Worm (Caenorhabditis elegans) whole organism, young adult: ENCODE results near the gene F14D2.7.

ENCODE experiments used
- B0019.2 ChIP-seq: fragments of 200-800 bp; sonication (Bioruptor generic); conservative IDR thresholded peaks from 2 replicates; pipeline ENCODE4 v1.3.6; 2022; ENCODE audit warnings: missing genetic modification reagents, missing genetic modification characterization, missing compliant biosample characterization
- D2030.7 ChIP-seq: fragments of 200-800 bp; sonication (Bioruptor generic); IDR thresholded peaks from 2 replicates; pipeline ENCODE4 v1.3.6; 2022; ENCODE audit warnings: missing genetic modification reagents, missing genetic modification characterization, missing compliant biosample characterization
- F10E7.11 ChIP-seq: sonication (generic microtip); optimal IDR thresholded peaks from 2 replicates; lab custom pipeline; 2017; ENCODE audit warnings: mild to moderate bottlenecking, missing genetic modification characterization, moderate library complexity, missing compliant biosample characterization
- F22D6.2 ChIP-seq: sonication (generic microtip); optimal IDR thresholded peaks from 2 replicates; lab custom pipeline; 2016; ENCODE audit warnings: mild to moderate bottlenecking, missing genetic modification characterization, missing compliant biosample characterization
- F39B2.1 ChIP-seq: fragments of 200-800 bp; sonication (Bioruptor generic); IDR thresholded peaks from 2 replicates; pipeline ENCODE4 v1.3.6; 2022; ENCODE audit warnings: missing genetic modification reagents, missing genetic modification characterization, missing compliant biosample characterization
- F57C9.4 ChIP-seq: sonication (generic microtip); optimal IDR thresholded peaks from 2 replicates; lab custom pipeline; 2017; ENCODE audit warnings: mild to moderate bottlenecking, missing genetic modification characterization, missing compliant biosample characterization
- K12H6.12 ChIP-seq: fragments of 200-800 bp; sonication (Bioruptor generic); optimal IDR thresholded peaks from 2 replicates; lab custom pipeline; 2018; ENCODE audit warnings: mild to moderate bottlenecking, missing genetic modification characterization, missing compliant biosample characterization
- T26A5.8 ChIP-seq: sonication (generic microtip); optimal IDR thresholded peaks from 2 replicates; lab custom pipeline; 2016; ENCODE audit warnings: missing genetic modification characterization, missing compliant biosample characterization
- athp-1 ChIP-seq: sonication (generic microtip); optimal IDR thresholded peaks from 2 replicates; lab custom pipeline; 2017; ENCODE audit warnings: mild to moderate bottlenecking, missing genetic modification characterization, missing compliant biosample characterization
- cebp-1 ChIP-seq, 2 experiments: fragments of 200-800 bp in 1 of 2; sonication (Bioruptor generic) in 1 of 2; sonication (generic microtip) in 1 of 2; IDR thresholded peaks in 1 of 2; optimal IDR thresholded peaks in 1 of 2; 2 replicates each; pipeline versions ENCODE4 v1.3.6 to Lab custom; 2017 to 2022; ENCODE audit warnings: missing compliant biosample characterization in 2 of 2, missing genetic modification characterization in 2 of 2, mild to moderate bottlenecking in 1 of 2, missing genetic modification reagents in 1 of 2, moderate library complexity in 1 of 2
- cebp-2 ChIP-seq: fragments of 200-800 bp; sonication (Bioruptor generic); IDR thresholded peaks from 2 replicates; pipeline ENCODE4 v1.3.6; 2022; ENCODE audit warnings: missing genetic modification characterization, missing compliant biosample characterization
- ceh-27 ChIP-seq: fragments of 200-800 bp; sonication (Bioruptor generic); optimal IDR thresholded peaks from 2 replicates; lab custom pipeline; 2018; ENCODE audit warnings: mild to moderate bottlenecking, missing genetic modification characterization, moderate library complexity, missing compliant biosample characterization
- ceh-91 ChIP-seq: fragments of 200-800 bp; sonication (Bioruptor generic); IDR thresholded peaks from 2 replicates; pipeline ENCODE4 v1.3.6; 2022; ENCODE audit warnings: missing genetic modification reagents, missing genetic modification characterization, missing compliant biosample characterization
- dox-1 ChIP-seq: fragments of 200-800 bp; sonication (Bioruptor generic); IDR thresholded peaks from 2 replicates; pipeline ENCODE4 v1.3.6; 2022; ENCODE audit warnings: missing genetic modification reagents, missing genetic modification characterization, missing compliant biosample characterization
- dpff-1 ChIP-seq: sonication (generic microtip); optimal IDR thresholded peaks from 2 replicates; lab custom pipeline; 2017; ENCODE audit warnings: mild to moderate bottlenecking, missing genetic modification characterization, missing compliant biosample characterization
- egl-18 ChIP-seq: fragments of 200-800 bp; sonication (Bioruptor generic); IDR thresholded peaks from 2 replicates; pipeline ENCODE4 v1.3.6; 2022; ENCODE audit warnings: missing genetic modification reagents, missing genetic modification characterization, missing compliant biosample characterization
- fkh-3 ChIP-seq: sonication (generic microtip); optimal IDR thresholded peaks from 2 replicates; lab custom pipeline; 2016; ENCODE audit warnings: mild to moderate bottlenecking, missing genetic modification characterization, missing compliant biosample characterization
- gei-17 ChIP-seq: fragments of 200-800 bp; sonication (Bioruptor generic); optimal IDR thresholded peaks from 2 replicates; lab custom pipeline; 2018; ENCODE audit warnings: mild to moderate bottlenecking, missing genetic modification characterization, missing compliant biosample characterization
- hlh-26 ChIP-seq: fragments of 200-800 bp; sonication (Bioruptor generic); conservative IDR thresholded peaks from 2 replicates; pipeline ENCODE4 v1.3.6; 2022; ENCODE audit warnings: missing genetic modification reagents, missing genetic modification characterization, missing compliant biosample characterization
- let-526 ChIP-seq: fragments of 200-800 bp; sonication (Bioruptor generic); IDR thresholded peaks from 2 replicates; pipeline ENCODE4 v1.3.6; 2022; ENCODE audit warnings: missing genetic modification reagents, missing genetic modification characterization, missing compliant biosample characterization
- lin-26 ChIP-seq: fragments of 200-800 bp; sonication (Bioruptor generic); IDR thresholded peaks from 2 replicates; pipeline ENCODE4 v1.3.6; 2022; ENCODE audit warnings: missing genetic modification reagents, missing genetic modification characterization, missing compliant biosample characterization
- lin-40 ChIP-seq: sonication (generic microtip); optimal IDR thresholded peaks from 2 replicates; lab custom pipeline; 2016; ENCODE audit warnings: missing genetic modification characterization, mild to moderate bottlenecking, missing compliant biosample characterization, missing genotype, missing genetic modification reagents
- lsl-1 ChIP-seq: fragments of 200-800 bp; sonication (Bioruptor generic); optimal IDR thresholded peaks from 2 replicates; lab custom pipeline; 2018; ENCODE audit warnings: mild to moderate bottlenecking, missing genetic modification characterization, moderate library complexity, missing compliant biosample characterization
- madf-8 ChIP-seq: fragments of 200-800 bp; sonication (Bioruptor generic); conservative IDR thresholded peaks from 2 replicates; pipeline ENCODE4 v1.3.6; 2022; ENCODE audit warnings: missing genetic modification reagents, missing genetic modification characterization, missing compliant biosample characterization
- nhr-90 ChIP-seq: sonication (generic microtip); optimal IDR thresholded peaks from 2 replicates; lab custom pipeline; 2016; ENCODE audit warnings: missing genotype, mild to moderate bottlenecking, missing genetic modification characterization, missing compliant biosample characterization
- pbrm-1 ChIP-seq: fragments of 200-800 bp; sonication (Bioruptor generic); IDR thresholded peaks from 2 replicates; pipeline ENCODE4 v1.3.6; 2022; ENCODE audit warnings: missing genetic modification reagents, missing genetic modification characterization, missing compliant biosample characterization
- rcor-1 ChIP-seq: fragments of 200-800 bp; sonication (Bioruptor generic); IDR thresholded peaks from 2 replicates; pipeline ENCODE4 v1.3.6; 2022; ENCODE audit warnings: missing genetic modification reagents, missing genetic modification characterization, missing compliant biosample characterization
- rec-8 ChIP-seq, 2 experiments: sonication (generic microtip); optimal IDR thresholded peaks; 2 replicates each; lab custom pipeline; 2016; ENCODE audit warnings: mild to moderate bottlenecking in 2 of 2, missing genetic modification characterization in 2 of 2, missing genetic modification reagents in 2 of 2, missing genotype in 2 of 2, missing biosample characterization in 1 of 2, missing compliant biosample characterization in 1 of 2, moderate library complexity in 1 of 2
- sea-2 ChIP-seq: fragments of 200-800 bp; sonication (Bioruptor generic); IDR thresholded peaks from 2 replicates; pipeline ENCODE4 v1.3.6; 2022; ENCODE audit warnings: missing genetic modification characterization, missing compliant biosample characterization
- snpc-1.1 ChIP-seq: sonication (generic microtip); optimal IDR thresholded peaks from 2 replicates; lab custom pipeline; 2017; ENCODE audit warnings: missing genetic modification characterization, mild to moderate bottlenecking, missing compliant biosample characterization, antibody characterized with exemption, moderate library complexity, missing genotype, missing genetic modification reagents; ENCODE audit not compliant: insufficient read depth
- snpc-1.3 ChIP-seq: sonication (generic microtip); optimal IDR thresholded peaks from 2 replicates; lab custom pipeline; 2017; ENCODE audit warnings: missing genetic modification characterization, mild to moderate bottlenecking, missing compliant biosample characterization, antibody characterized with exemption, moderate library complexity, missing genotype, missing genetic modification reagents; ENCODE audit not compliant: insufficient read depth
- sptf-2 ChIP-seq: fragments of 200-800 bp; sonication (Bioruptor generic); optimal IDR thresholded peaks from 2 replicates; lab custom pipeline; 2018; ENCODE audit warnings: mild to moderate bottlenecking, missing genetic modification characterization, missing compliant biosample characterization
- tbp1 ChIP-seq: fragments of 200-800 bp; sonication (Bioruptor generic); optimal IDR thresholded peaks from 2 replicates; lab custom pipeline; 2018; ENCODE audit warnings: mild to moderate bottlenecking, missing genetic modification characterization, missing compliant biosample characterization
- tbx-9 ChIP-seq: sonication (generic microtip); optimal IDR thresholded peaks from 2 replicates; lab custom pipeline; 2016; ENCODE audit warnings: borderline replicate concordance, missing genetic modification characterization, inconsistent platforms, missing compliant biosample characterization
- tlf-1 ChIP-seq: fragments of 200-800 bp; sonication (Bioruptor generic); optimal IDR thresholded peaks from 2 replicates; lab custom pipeline; 2018; ENCODE audit warnings: mild to moderate bottlenecking, missing genetic modification characterization, missing compliant biosample characterization
- unc-130 ChIP-seq: sonication (generic microtip); optimal IDR thresholded peaks from 2 replicates; lab custom pipeline; 2016; ENCODE audit warnings: missing genetic modification reagents, missing genetic modification characterization, missing compliant biosample characterization
- zfh-2 ChIP-seq: fragments of 200-800 bp; sonication (Bioruptor generic); conservative IDR thresholded peaks from 2 replicates; pipeline ENCODE4 v1.3.6; 2022; ENCODE audit warnings: missing genetic modification reagents, missing genetic modification characterization, missing compliant biosample characterization
- ztf-22 ChIP-seq: fragments of 200-800 bp; sonication (Bioruptor generic); optimal IDR thresholded peaks from 2 replicates; lab custom pipeline; 2018; ENCODE audit warnings: mild to moderate bottlenecking, missing genetic modification characterization, moderate library complexity, missing compliant biosample characterization
- ztf-28 ChIP-seq: fragments of 200-800 bp; sonication (Bioruptor generic); IDR thresholded peaks from 2 replicates; pipeline ENCODE4 v1.3.6; 2022; ENCODE audit warnings: missing genetic modification reagents, missing genetic modification characterization, missing compliant biosample characterization
- ztf-3 ChIP-seq: fragments of 200-800 bp; sonication (Bioruptor generic); optimal IDR thresholded peaks from 2 replicates; lab custom pipeline; 2018; ENCODE audit warnings: mild to moderate bottlenecking, missing genetic modification characterization, missing compliant biosample characterization

Gene F14D2.7

DNA sequence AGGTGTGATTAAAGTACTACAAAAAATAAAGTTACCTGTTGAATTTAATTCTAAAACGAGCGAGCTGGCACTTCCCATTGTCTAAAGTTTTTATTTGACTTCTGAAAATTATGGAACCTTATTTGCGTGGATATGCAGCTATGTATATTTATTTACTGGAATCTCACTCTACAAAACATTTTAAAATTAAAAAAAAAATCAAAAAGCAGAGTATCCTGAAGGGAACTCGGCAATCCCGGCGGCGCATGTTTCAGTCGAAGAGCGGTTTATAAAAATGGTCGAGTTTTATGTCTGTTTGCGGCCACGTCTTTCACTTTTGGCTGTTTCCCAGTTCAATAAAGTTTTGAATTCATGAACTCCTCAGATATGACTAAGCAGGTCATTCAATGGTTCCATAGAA lies 1.4 kb downstream of the F14D2.7 start, which contains the start of gene F14D2.19:
F14D2.19 (minus strand) TSS at position 101 of the 400 bp plus-strand sequence.
- no peak for TF ChIP-seq nhr-90 (tag; lab: Kevin White, UChicago)
- TF ChIP-seq hlh-26 (GFP tag; lab: Robert Waterston, UW) = no peak
- TF ChIP-seq, all 124 proteins: peak for 0

DNA sequence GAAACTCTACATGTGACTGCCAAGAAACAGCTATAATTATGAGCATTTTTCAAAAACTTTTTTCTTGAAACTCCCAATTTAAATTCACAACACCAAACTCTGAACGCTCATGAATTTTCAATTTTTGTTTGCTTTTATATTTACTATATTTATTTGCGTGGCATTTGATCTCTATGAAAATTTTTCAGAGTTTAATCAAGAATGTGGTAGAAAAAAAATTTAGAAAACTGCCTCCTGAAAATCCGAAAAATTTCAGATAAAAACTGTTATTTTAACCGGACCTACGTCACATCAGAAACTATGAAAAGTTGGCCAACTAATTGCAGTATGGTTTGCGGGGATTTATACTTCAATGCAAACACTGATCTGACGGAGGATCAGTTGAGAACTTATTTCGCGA lies 6.4 kb downstream of the F14D2.7 start, which contains the start of gene irld-27:
irld-27 (plus strand) TSS at position 301 of the 400 bp plus-strand sequence.
- TF ChIP-seq ztf-28 (GFP tag; lab: Robert Waterston, UW) (no peak), K12H6.12 (tag; lab: Kevin White, UChicago) (no peak), snpc-1.3 (no peak), dox-1 (no peak), sptf-2 (no peak), tbp1 (no peak), rec-8 (tag; optimal IDR thresholded peaks at IDR 0.05; lab: Kevin White, UChicago) (no peak), tlf-1 (GFP tag; lab: Kevin White, UChicago) (no peak), pbrm-1 (GFP tag; lab: Robert Waterston, UW) (no peak), F39B2.1 (GFP tag; lab: Robert Waterston, UW) (no peak), unc-130 (GFP tag; lab: Kevin White, UChicago) (no peak), F57C9.4 (no peak), madf-8 (GFP tag; lab: Robert Waterston, UW) (no peak), lsl-1 (GFP tag; lab: Kevin White, UChicago) (no peak), ztf-22 (GFP tag; lab: Kevin White, UChicago) (no peak), snpc-1.1 (no peak)

DNA sequence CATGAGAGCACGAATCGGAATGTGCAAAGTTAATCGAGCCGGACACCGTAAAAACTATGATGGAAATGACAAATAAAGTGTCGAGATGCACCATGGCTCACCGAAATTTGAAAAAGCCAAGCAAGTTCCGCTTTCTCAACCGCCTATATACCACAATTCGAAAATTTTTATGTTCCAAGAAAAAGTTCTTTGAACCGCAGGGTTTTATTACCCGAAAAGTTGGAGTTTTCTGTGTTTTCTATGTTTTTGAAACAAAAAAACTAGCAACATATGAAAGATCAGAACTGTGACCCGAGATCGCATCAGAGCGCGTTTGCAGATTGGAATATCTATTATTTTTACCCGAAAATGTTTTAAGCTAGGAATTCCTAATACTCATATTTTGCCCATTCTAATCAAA lies 11.4 kb downstream of the F14D2.7 start, which contains the start of gene Y46D2A.3:
Y46D2A.3 (minus strand) TSS at position 101 of the 400 bp plus-strand sequence.
- TF ChIP-seq ztf-3 (no peak), F10E7.11 (no peak), gei-17 (GFP tag; lab: Kevin White, UChicago) (no peak), F57C9.4 (no peak), ceh-91 (no peak), athp-1 (no peak), T26A5.8 (tag; lab: Kevin White, UChicago) (no peak), rec-8 (tag; optimal IDR thresholded peaks at IDR 0.05; lab: Kevin White, UChicago) (no peak), dpff-1 (tag; lab: Kevin White, UChicago) (no peak), sptf-2 (no peak), let-526 (GFP tag; lab: Robert Waterston, UW) (no peak), sea-2 (GFP tag; lab: Robert Waterston, UW) (no peak), rcor-1 (GFP tag; lab: Robert Waterston, UW) (no peak), B0019.2 (GFP tag; lab: Robert Waterston, UW) (no peak), F22D6.2 (tag; lab: Kevin White, UChicago) (no peak), D2030.7 (GFP tag; lab: Robert Waterston, UW) (no peak), fkh-3 (tag; lab: Kevin White, UChicago) (no peak), tbx-9 (no peak), lin-26 (GFP tag; lab: Robert Waterston, UW) (no peak), lin-40 (tag; lab: Kevin White, UChicago) (no peak)

- TF ChIP-seq F39B2.1 (GFP tag; lab: Robert Waterston, UW) (no peak), egl-18 (GFP tag; lab: Robert Waterston, UW) (no peak), cebp-1 (GFP tag; IDR thresholded peaks at IDR 0.05; lab: Robert Waterston, UW) (no peak), cebp-1 (tag; optimal IDR thresholded peaks at IDR 0.05; lab: Kevin White, UChicago) (no peak), zfh-2 (GFP tag; lab: Robert Waterston, UW) (no peak), ceh-27 (no peak), cebp-2 (GFP tag; lab: Robert Waterston, UW) (no peak), dpff-1 (tag; lab: Kevin White, UChicago) (no peak), tlf-1 (GFP tag; lab: Kevin White, UChicago) (no peak)
Observed at ce11 chrII:3323179-3323578, 15.3 kb downstream of the F14D2.7 start, which contains the start of gene Y46D2A.2. TSS of gene Y46D2A.2 (minus strand) at chrII:3323279.
